Worm (Caenorhabditis elegans): Measurements from ENCODE around the gene mat-2.

DNA sequence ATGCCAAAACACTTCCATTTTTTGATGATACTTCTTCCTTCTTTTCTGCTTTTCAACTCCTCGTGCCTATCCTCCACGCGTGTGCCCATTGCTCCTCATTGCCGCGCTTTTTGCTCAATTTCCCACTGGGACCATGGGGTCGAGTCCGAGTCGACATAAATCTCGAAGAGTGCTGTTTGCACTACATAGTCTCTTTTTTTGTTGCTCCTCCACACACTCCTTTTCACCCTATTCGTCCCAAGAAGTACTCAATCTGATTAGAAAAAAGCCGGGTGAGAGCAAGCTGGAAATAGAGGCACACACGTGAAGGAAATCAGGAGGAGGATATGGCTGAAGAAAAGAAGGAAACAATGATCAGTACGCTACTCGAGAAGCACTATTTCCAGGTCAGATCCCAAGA lies 30.1 kb downstream of the mat-2 start, which contains the start of gene arrd-6:
- TF ChIP-seq cog-1 (tag; optimal IDR thresholded peaks at IDR 0.05): no peak
- TF ChIP-seq ref-1 (GFP tag; conservative IDR thresholded peaks at IDR 0.05): no peak

Data from whole organism, midembryonic.